Fruit fly (Drosophila melanogaster) whole organism, prepupa: Measurements from ENCODE around the gene CG4497.

Source experiments
- CG10631 ChIP-seq: fragments of 200-800 bp; sonication (Bioruptor generic); optimal IDR thresholded peaks from 2 replicates; lab custom pipeline; 2016; ENCODE audit warnings: missing biosample characterization, missing genetic modification characterization
- CG11294 ChIP-seq: fragments of 200-800 bp; sonication (Bioruptor generic); IDR thresholded peaks from 2 replicates; pipeline ENCODE4 v1.3.6; 2022; ENCODE audit warnings: missing biosample characterization, missing genetic modification characterization
- CG16779 ChIP-seq: fragments of 200-800 bp; sonication (Bioruptor generic); optimal IDR thresholded peaks from 3 replicates; lab custom pipeline; 2017; ENCODE audit warnings: missing biosample characterization, mild to moderate bottlenecking, missing genetic modification characterization
- CG6276 ChIP-seq: fragments of 200-800 bp; sonication (Bioruptor generic); optimal IDR thresholded peaks from 2 replicates; lab custom pipeline; 2017; ENCODE audit warnings: missing biosample characterization, mild to moderate bottlenecking, missing genetic modification characterization
- salr ChIP-seq, 2 experiments: fragments of 200-800 bp; sonication (Bioruptor generic); optimal IDR thresholded peaks; 3 replicates each; lab custom pipeline; 2016 to 2018; ENCODE audit warnings: missing biosample characterization in 2 of 2, missing genetic modification characterization in 2 of 2, mild to moderate bottlenecking in 1 of 2
- spab ChIP-seq: fragments of 200-800 bp; sonication (Bioruptor generic); optimal IDR thresholded peaks from 2 replicates; lab custom pipeline; 2017; ENCODE audit warnings: missing biosample characterization, mild to moderate bottlenecking, missing genetic modification characterization, missing genetic modification reagents
- ss ChIP-seq, 2 experiments: fragments of 200-800 bp; sonication (Bioruptor generic); optimal IDR thresholded peaks; 2 replicates in 1 of 2; 3 replicates in 1 of 2; lab custom pipeline; 2017 to 2018; ENCODE audit warnings: mild to moderate bottlenecking in 2 of 2, missing biosample characterization in 2 of 2, missing genetic modification characterization in 2 of 2, moderate library complexity in 1 of 2

DNA sequence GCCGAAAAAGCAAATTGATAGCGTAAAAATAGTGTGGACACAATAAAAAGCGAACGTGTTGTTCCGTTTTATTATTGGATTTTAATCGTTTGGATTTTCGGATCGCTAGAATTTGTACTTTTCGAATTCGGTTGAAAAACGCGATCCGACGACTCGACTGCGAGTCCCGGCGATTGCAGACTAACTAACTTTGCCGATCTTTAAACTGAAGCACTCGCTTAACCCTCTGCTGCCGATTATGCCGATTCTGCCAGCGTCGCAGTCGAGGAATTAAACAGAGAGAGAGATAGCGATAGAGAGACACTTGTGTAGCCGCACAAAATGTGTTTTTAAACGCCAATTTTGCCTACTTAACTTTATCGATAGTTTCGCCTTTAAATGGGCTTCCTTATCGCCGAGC, 45.9 kb upstream of the CG4497 start:
- TF ChIP-seq CG6276 (no peak), salr (GFP tag; optimal IDR thresholded peaks at IDR 0.05; lab: Kevin White, UChicago) (no peak), CG10631 (GFP tag; lab: Kevin White, UChicago) (no peak), ss (GFP tag; optimal IDR thresholded peaks at IDR 0.05; lab: Kevin White, UChicago) (peak in 1 of 2 experiments; percentile 11), CG16779 (tag; lab: Kevin White, UChicago) (no peak), CG11294 (GFP tag; lab: Robert Waterston, UW) (no peak), spab (GFP tag; lab: Kevin White, UChicago) (no peak)
